Fruit fly (Drosophila melanogaster) whole organism, embryonic: ENCODE data around the gene CG13654.
A peak's percentile ranks its signal among the peaks of the same experiment; 100 is the strongest.

Experiments used
- BEAF-32 ChIP-seq: fragments of 200-800 bp; sonication (Bioruptor generic); optimal IDR thresholded peaks from 3 replicates; lab custom pipeline; 2017; ENCODE audit warnings: missing biosample characterization, missing genetic modification characterization, mild to moderate bottlenecking, moderate library complexity, missing genetic modification reagents
- CG10267 ChIP-seq: fragments of 200-800 bp; sonication (Bioruptor generic); optimal IDR thresholded peaks from 2 replicates; lab custom pipeline; 2018; ENCODE audit warnings: missing biosample characterization, mild to moderate bottlenecking, missing genetic modification characterization, moderate library complexity
- CG12769 ChIP-seq: fragments of 200-800 bp; sonication (Bioruptor generic); optimal IDR thresholded peaks from 2 replicates; lab custom pipeline; 2019; ENCODE audit warnings: missing biosample characterization, mild to moderate bottlenecking, missing genetic modification characterization, moderate library complexity
- CG13287 ChIP-seq: fragments of 200-800 bp; sonication (Bioruptor generic); IDR thresholded peaks from 2 replicates; pipeline ENCODE4 v1.3.6; 2022; ENCODE audit warnings: missing biosample characterization, missing genetic modification characterization; ENCODE audit not compliant: partially characterized antibody
- CG13894 ChIP-seq: fragments of 200-800 bp; sonication (Bioruptor generic); optimal IDR thresholded peaks from 3 replicates; lab custom pipeline; 2018; ENCODE audit warnings: missing biosample characterization, mild to moderate bottlenecking, missing genetic modification characterization, moderate library complexity
- CG14710 ChIP-seq: fragments of 200-800 bp; sonication (Bioruptor generic); optimal IDR thresholded peaks from 3 replicates; lab custom pipeline; 2019; ENCODE audit warnings: missing biosample characterization, mild to moderate bottlenecking, missing genetic modification characterization, moderate library complexity
- CG15514 ChIP-seq: fragments of 200-800 bp; sonication (Bioruptor generic); optimal IDR thresholded peaks from 3 replicates; lab custom pipeline; 2017; ENCODE audit warnings: missing biosample characterization, missing genetic modification characterization, mild to moderate bottlenecking, moderate library complexity, missing genetic modification reagents
- CG1603 ChIP-seq: fragments of 200-800 bp; sonication (Bioruptor generic); optimal IDR thresholded peaks from 2 replicates; lab custom pipeline; 2019; ENCODE audit warnings: missing biosample characterization, mild to moderate bottlenecking, missing genetic modification characterization, moderate library complexity
- CG17385 ChIP-seq: fragments of 200-800 bp; sonication (Bioruptor generic); optimal IDR thresholded peaks from 3 replicates; lab custom pipeline; 2018; ENCODE audit warnings: missing biosample characterization, mild to moderate bottlenecking, missing genetic modification characterization
- CG2116 ChIP-seq: fragments of 200-800 bp; sonication (Bioruptor generic); optimal IDR thresholded peaks from 3 replicates; lab custom pipeline; 2018; ENCODE audit warnings: missing biosample characterization, mild to moderate bottlenecking, missing genetic modification characterization
- CG31441 ChIP-seq: fragments of 200-800 bp; sonication (Bioruptor generic); IDR thresholded peaks from 2 replicates; pipeline ENCODE4 v1.3.6; 2022; ENCODE audit warnings: missing biosample characterization, missing genetic modification characterization
- CG3163 ChIP-seq: fragments of 200-800 bp; sonication (Bioruptor generic); optimal IDR thresholded peaks from 3 replicates; lab custom pipeline; 2016; ENCODE audit warnings: missing biosample characterization, missing genetic modification characterization
- CG4328 ChIP-seq: fragments of 200-800 bp; sonication (Bioruptor generic); optimal IDR thresholded peaks from 3 replicates; lab custom pipeline; 2017; ENCODE audit warnings: missing biosample characterization, missing genetic modification reagents, missing genetic modification characterization
- CG4617 ChIP-seq: fragments of 200-800 bp; sonication (Bioruptor generic); optimal IDR thresholded peaks from 3 replicates; lab custom pipeline; 2016; ENCODE audit warnings: missing biosample characterization, missing genetic modification characterization, borderline replicate concordance
- CG4820 ChIP-seq: fragments of 200-800 bp; sonication (Bioruptor generic); optimal IDR thresholded peaks from 3 replicates; lab custom pipeline; 2016; ENCODE audit warnings: missing biosample characterization, missing genetic modification characterization
- CG5245 ChIP-seq: fragments of 200-800 bp; sonication (Bioruptor generic); optimal IDR thresholded peaks from 3 replicates; lab custom pipeline; 2016; ENCODE audit warnings: missing biosample characterization, missing genetic modification characterization
- CG9797 ChIP-seq: fragments of 200-800 bp; sonication (Bioruptor generic); optimal IDR thresholded peaks from 3 replicates; lab custom pipeline; 2018; ENCODE audit warnings: missing biosample characterization, mild to moderate bottlenecking, missing genetic modification characterization
- Dp ChIP-seq: fragments of 200-800 bp; sonication (Bioruptor generic); optimal IDR thresholded peaks from 2 replicates; lab custom pipeline; 2018; ENCODE audit warnings: missing biosample characterization, mild to moderate bottlenecking, missing genetic modification characterization, moderate library complexity
- Dref ChIP-seq: fragments of 200-800 bp; sonication (Bioruptor generic); IDR thresholded peaks from 2 replicates; pipeline ENCODE4 v1.3.6; 2022; ENCODE audit warnings: missing biosample characterization, missing genetic modification characterization
- E2f2 ChIP-seq: fragments of 200-800 bp; sonication (Bioruptor generic); IDR thresholded peaks from 2 replicates; pipeline ENCODE4 v1.3.6; 2022; ENCODE audit warnings: missing biosample characterization, missing genetic modification characterization
- Ets97D ChIP-seq: fragments of 200-800 bp; sonication (Bioruptor generic); optimal IDR thresholded peaks from 3 replicates; lab custom pipeline; 2016; ENCODE audit warnings: missing biosample characterization, missing genetic modification characterization
- Fer2 ChIP-seq: fragments of 200-800 bp; sonication (Bioruptor generic); optimal IDR thresholded peaks from 2 replicates; lab custom pipeline; 2018; ENCODE audit warnings: missing biosample characterization, mild to moderate bottlenecking, missing genetic modification characterization, moderate library complexity
- Hand ChIP-seq: fragments of 200-800 bp; sonication (Bioruptor generic); optimal IDR thresholded peaks from 2 replicates; lab custom pipeline; 2017; ENCODE audit warnings: mild to moderate bottlenecking, missing biosample characterization, missing genetic modification reagents, missing genetic modification characterization
- MBD-R2 ChIP-seq: fragments of 200-800 bp; sonication (Bioruptor generic); IDR thresholded peaks from 2 replicates; pipeline ENCODE4 v1.3.6; 2022; ENCODE audit warnings: missing biosample characterization, missing genetic modification characterization
- MESR4 ChIP-seq: fragments of 200-800 bp; sonication (Bioruptor generic); optimal IDR thresholded peaks from 2 replicates; lab custom pipeline; 2018; ENCODE audit warnings: missing biosample characterization, mild to moderate bottlenecking, missing genetic modification characterization, moderate library complexity
- Med ChIP-seq: fragments of 200-800 bp; sonication (Bioruptor generic); peaks from one replicate; lab custom pipeline; 2016; ENCODE audit warnings: missing biosample characterization, missing genetic modification characterization, mild to moderate bottlenecking, inconsistent platforms, moderate library complexity
- Myb ChIP-seq: fragments of 200-800 bp; sonication (Bioruptor generic); optimal IDR thresholded peaks from 2 replicates; lab custom pipeline; 2016; ENCODE audit warnings: missing biosample characterization, missing genetic modification characterization
- Ravus ChIP-seq: fragments of 200-800 bp; sonication (Bioruptor generic); IDR thresholded peaks from 2 replicates; pipeline ENCODE4 v1.3.6; 2022; ENCODE audit warnings: missing biosample characterization, missing genetic modification characterization
- abd-A ChIP-seq: fragments of 200-800 bp; sonication (Bioruptor generic); optimal IDR thresholded peaks from 3 replicates; lab custom pipeline; 2019; ENCODE audit warnings: missing biosample characterization, mild to moderate bottlenecking, missing genetic modification characterization, moderate library complexity
- amos ChIP-seq: fragments of 200-800 bp; sonication (Bioruptor generic); IDR thresholded peaks from 2 replicates; pipeline ENCODE4 v1.3.6; 2022; ENCODE audit warnings: missing biosample characterization, missing genetic modification characterization; ENCODE audit not compliant: partially characterized antibody
- bbx ChIP-seq: fragments of 200-800 bp; sonication (Bioruptor generic); IDR thresholded peaks from 2 replicates; pipeline ENCODE4 v1.3.6; 2022; ENCODE audit warnings: missing biosample characterization, missing genetic modification characterization; ENCODE audit not compliant: partially characterized antibody
- br ChIP-seq: fragments of >200 bp; optimal IDR thresholded peaks from 2 replicates; lab custom pipeline; 2017
- crc ChIP-seq: fragments of 200-800 bp; sonication (Bioruptor generic); optimal IDR thresholded peaks from 2 replicates; lab custom pipeline; 2016; ENCODE audit warnings: missing biosample characterization, missing genetic modification characterization
- cwo ChIP-seq: fragments of 200-800 bp; sonication (Bioruptor generic); optimal IDR thresholded peaks from 3 replicates; lab custom pipeline; 2017; ENCODE audit warnings: missing biosample characterization, missing genetic modification characterization, mild to moderate bottlenecking, moderate library complexity, missing genetic modification reagents
- disco-r ChIP-seq: fragments of 200-800 bp; sonication (Bioruptor generic); optimal IDR thresholded peaks from 2 replicates; lab custom pipeline; 2016; ENCODE audit warnings: missing biosample characterization, missing genetic modification characterization
- eve ChIP-seq, 2 experiments: fragments of >200 bp; optimal IDR thresholded peaks; 2 replicates each; lab custom pipeline; 2017; ENCODE audit warnings: missing biosample characterization in 2 of 2, missing genetic modification characterization in 2 of 2
- gfzf ChIP-seq: fragments of 200-800 bp; sonication (Bioruptor generic); optimal IDR thresholded peaks from 2 replicates; lab custom pipeline; 2016; ENCODE audit warnings: missing biosample characterization, mild to moderate bottlenecking, missing genetic modification characterization, moderate library complexity
- knrl ChIP-seq: fragments of 200-800 bp; sonication (Bioruptor generic); IDR thresholded peaks from 3 replicates; pipeline ENCODE4 v1.3.6; 2022; ENCODE audit warnings: missing biosample characterization, missing genetic modification characterization; ENCODE audit not compliant: partially characterized antibody
- mirr ChIP-seq: fragments of 200-800 bp; sonication (Bioruptor generic); optimal IDR thresholded peaks from 3 replicates; lab custom pipeline; 2018; ENCODE audit warnings: missing biosample characterization, mild to moderate bottlenecking, missing genetic modification characterization
- pita ChIP-seq: fragments of 200-800 bp; sonication (Bioruptor generic); optimal IDR thresholded peaks from 2 replicates; lab custom pipeline; 2017; ENCODE audit warnings: missing biosample characterization, mild to moderate bottlenecking, missing genetic modification characterization
- pzg ChIP-seq: fragments of 200-800 bp; sonication (Bioruptor generic); optimal IDR thresholded peaks from 3 replicates; lab custom pipeline; 2018; ENCODE audit warnings: missing biosample characterization, mild to moderate bottlenecking, missing genetic modification characterization, moderate library complexity
- row ChIP-seq: fragments of 200-800 bp; sonication (Bioruptor generic); IDR thresholded peaks from 3 replicates; pipeline ENCODE4 v1.3.6; 2022; ENCODE audit warnings: missing biosample characterization, missing genetic modification characterization
- sd ChIP-seq: fragments of 200-800 bp; sonication (Bioruptor generic); optimal IDR thresholded peaks from 3 replicates; lab custom pipeline; 2018; ENCODE audit warnings: missing biosample characterization, mild to moderate bottlenecking, missing genetic modification characterization, moderate library complexity
- sqz ChIP-seq: fragments of 200-800 bp; sonication (Bioruptor generic); optimal IDR thresholded peaks from 3 replicates; lab custom pipeline; 2018; ENCODE audit warnings: missing biosample characterization, mild to moderate bottlenecking, missing genetic modification characterization
- stwl ChIP-seq: fragments of 200-800 bp; sonication (Bioruptor generic); optimal IDR thresholded peaks from 3 replicates; lab custom pipeline; 2018; ENCODE audit warnings: missing biosample characterization, mild to moderate bottlenecking, missing genetic modification characterization, moderate library complexity
- sug ChIP-seq: fragments of 200-800 bp; optimal IDR thresholded peaks from 2 replicates; lab custom pipeline; 2019; ENCODE audit warnings: missing biosample characterization, mild to moderate bottlenecking, missing genetic modification characterization, moderate library complexity
- trem ChIP-seq: fragments of 200-800 bp; optimal IDR thresholded peaks from 3 replicates; lab custom pipeline; 2019; ENCODE audit warnings: missing biosample characterization, mild to moderate bottlenecking, missing genetic modification characterization, moderate library complexity
- vvl ChIP-seq: fragments of 200-800 bp; sonication (Bioruptor generic); IDR thresholded peaks from 2 replicates; pipeline ENCODE4 v1.3.6; 2022; ENCODE audit warnings: missing biosample characterization, missing genetic modification characterization
- zfh2 ChIP-seq: fragments of 200-800 bp; sonication (Bioruptor generic); optimal IDR thresholded peaks from 2 replicates; lab custom pipeline; 2016; ENCODE audit warnings: missing biosample characterization, missing genetic modification characterization

The CG13654 gene

dm6 chr3R:25235362-25235761 lies 35.7 kb downstream of the CG13654 start, which contains the start of gene Sil1:
TSS of gene Sil1 (minus strand) at chr3R:25235529.
- TF ChIP-seq Ravus (GFP tag; lab: Robert Waterston, UW): no peak
- TF ChIP-seq CG31441 (GFP tag; lab: Robert Waterston, UW): no peak
- TF ChIP-seq CG9797 (GFP tag; lab: Kevin White, UChicago): peak; percentile 75
- TF ChIP-seq br: no peak
- no peak for TF ChIP-seq CG5245
- peak; percentile 49 for TF ChIP-seq stwl (tag; lab: Kevin White, UChicago)
- TF ChIP-seq CG17385: no peak
- TF ChIP-seq CG14710 (tag; lab: Kevin White, UChicago): peak; percentile 22
- TF ChIP-seq sqz (GFP tag; lab: Kevin White, UChicago): no peak
- peak; percentile 89 for TF ChIP-seq E2f2 (GFP tag; lab: Robert Waterston, UW)
- peak; percentile 32; the same call in 1 of the 2 replicates for TF ChIP-seq MBD-R2 (GFP tag; lab: Robert Waterston, UW)
- TF ChIP-seq CG1603 (tag; lab: Kevin White, UChicago): peak; percentile 67
- peak; percentile 22; the same call in 1 of the 2 replicates for TF ChIP-seq Dref (GFP tag; lab: Robert Waterston, UW)
- peak; percentile 40 for TF ChIP-seq BEAF-32 (GFP tag; lab: Kevin White, UChicago)
- TF ChIP-seq row (GFP tag; lab: Robert Waterston, UW): 0 out of 3 replicates have a peak, but pooled peaks have one; percentile 5
- peak; percentile 45 for TF ChIP-seq trem (tag; lab: Kevin White, UChicago)
- peak; percentile 9; the same call in 1 of the 2 replicates for TF ChIP-seq CG13287 (GFP tag; lab: Robert Waterston, UW)
- TF ChIP-seq CG4617 (GFP tag; lab: Kevin White, UChicago): peak; percentile 33
- peak; percentile 66 for TF ChIP-seq pzg (GFP tag; lab: Kevin White, UChicago)
- no peak for TF ChIP-seq disco-r (GFP tag; lab: Kevin White, UChicago)
- peak; percentile 31; the same call in 1 of the 3 replicates for TF ChIP-seq knrl (GFP tag; lab: Robert Waterston, UW)
- TF ChIP-seq Dp: peak; percentile 84
- peak; percentile 27; the same call in 1 of the 2 replicates for TF ChIP-seq bbx (GFP tag; lab: Robert Waterston, UW)
- TF ChIP-seq CG10267 (tag; lab: Kevin White, UChicago): peak; percentile 21
- TF ChIP-seq pita (GFP tag; lab: Kevin White, UChicago): no peak
- TF ChIP-seq CG4820: no peak
- peak; percentile 18 for TF ChIP-seq Ets97D (GFP tag; lab: Kevin White, UChicago)
- TF ChIP-seq CG15514: peak; percentile 99
- TF ChIP-seq Hand (GFP tag; lab: Kevin White, UChicago): no peak
- TF ChIP-seq gfzf (GFP tag; lab: Kevin White, UChicago): peak; percentile 76
- TF ChIP-seq CG2116: peak; percentile 26
- no peak for TF ChIP-seq zfh2
- no peak for TF ChIP-seq Fer2 (tag; lab: Kevin White, UChicago)
- peak; percentile 27 for TF ChIP-seq Med (GFP tag; lab: Kevin White, UChicago)
- TF ChIP-seq eve (GFP tag; optimal IDR thresholded peaks at IDR 0.05; lab: Kevin White, UChicago): no peak
- TF ChIP-seq Myb: peak; percentile 93
- TF ChIP-seq MESR4 (GFP tag; lab: Kevin White, UChicago): peak; percentile 50
- peak; percentile 33; the same call in 1 of the 2 replicates for TF ChIP-seq amos

dm6 chr3R:25236121-25236520 lies 36.5 kb downstream of the CG13654 start:
- peak; percentile 43 for TF ChIP-seq mirr (GFP tag; lab: Kevin White, UChicago)
- TF ChIP-seq CG3163 (GFP tag; lab: Kevin White, UChicago): no peak
- no peak for TF ChIP-seq crc (GFP tag; lab: Kevin White, UChicago)
- TF ChIP-seq abd-A: peak; percentile 62
- TF ChIP-seq CG12769 (tag; lab: Kevin White, UChicago): peak; percentile 30
- no peak for TF ChIP-seq CG4328 (GFP tag; lab: Kevin White, UChicago)
- peak; percentile 4 for TF ChIP-seq CG13894 (tag; lab: Kevin White, UChicago)
- peak; percentile 52 for TF ChIP-seq cwo (GFP tag; lab: Kevin White, UChicago)
- peak; percentile 36; the same call in 1 of the 2 replicates for TF ChIP-seq vvl (GFP tag; lab: Robert Waterston, UW)
- peak; percentile 65 for TF ChIP-seq Med (GFP tag; lab: Kevin White, UChicago)
- TF ChIP-seq sd (tag; lab: Kevin White, UChicago): peak; percentile 89
- TF ChIP-seq sug (tag; lab: Kevin White, UChicago): peak; percentile 3
- TF ChIP-seq, all 482 proteins: peak for 9
